Fruit fly (Drosophila melanogaster): ENCODE measurements around the gene fkh.

Gene fkh

DNA sequence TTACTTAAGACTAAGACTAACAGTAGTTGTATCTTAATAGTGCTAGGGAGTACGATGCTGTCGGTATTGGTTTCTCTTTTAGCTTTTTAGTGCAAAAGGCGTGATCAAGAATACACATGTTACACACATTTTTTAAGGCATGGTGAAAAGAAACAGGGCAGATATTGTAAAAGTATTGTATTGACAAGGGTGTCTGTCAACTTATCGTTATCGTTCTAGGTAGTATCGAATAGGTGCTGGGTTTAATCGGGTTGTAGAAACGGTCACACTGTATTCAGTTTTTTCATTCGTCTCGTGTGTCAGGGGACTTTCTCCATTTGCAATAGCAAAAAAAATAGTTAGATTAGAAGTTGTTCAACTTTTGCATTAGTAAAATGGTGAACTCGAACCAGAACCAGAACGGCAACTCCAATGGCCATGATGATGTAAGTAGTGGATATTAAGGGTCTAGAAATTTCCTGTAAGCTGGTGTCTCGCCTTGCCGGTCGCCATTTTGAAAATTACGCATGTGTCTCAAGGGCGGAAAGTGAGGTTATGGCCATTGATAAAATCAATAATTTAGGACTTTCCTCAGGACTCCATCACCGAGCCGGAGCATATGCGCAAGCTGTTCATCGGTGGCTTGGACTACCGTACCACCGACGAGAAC lies 15.2 kb upstream of the fkh start:
- TF ChIP-seq CG5204 (GFP tag; optimal IDR thresholded peaks at IDR 0.05) (no peak), tj (GFP tag; optimal IDR thresholded peaks at IDR 0.05) (no peak), Clk (GFP tag; optimal IDR thresholded peaks at IDR 0.05) (no peak), Crg-1 (GFP tag; optimal IDR thresholded peaks at IDR 0.05) (peak; percentile 49), Hr96 (GFP tag; optimal IDR thresholded peaks at IDR 0.05) (peak; percentile 54), ovo (GFP tag; optimal IDR thresholded peaks at IDR 0.05) (peak; percentile 39), CG1620 (GFP tag; optimal IDR thresholded peaks at IDR 0.05) (no peak), cic (GFP tag; optimal IDR thresholded peaks at IDR 0.05) (peak; percentile 18), pad (GFP tag; optimal IDR thresholded peaks at IDR 0.05) (peak; percentile 19), CG7045 (GFP tag; optimal IDR thresholded peaks at IDR 0.05) (no peak), bab1 (GFP tag; optimal IDR thresholded peaks at IDR 0.05) (no peak), CG7101 (tag; optimal IDR thresholded peaks at IDR 0.05) (peak; percentile 49), CG12768 (GFP tag; optimal IDR thresholded peaks at IDR 0.05) (no peak), Mnt (GFP tag; optimal IDR thresholded peaks at IDR 0.05) (peak; percentile 90), CG11617 (GFP tag; optimal IDR thresholded peaks at IDR 0.05) (peak; percentile 43), CG14711 (tag; optimal IDR thresholded peaks at IDR 0.05) (no peak), toe (GFP tag; optimal IDR thresholded peaks at IDR 0.05) (no peak)

DNA sequence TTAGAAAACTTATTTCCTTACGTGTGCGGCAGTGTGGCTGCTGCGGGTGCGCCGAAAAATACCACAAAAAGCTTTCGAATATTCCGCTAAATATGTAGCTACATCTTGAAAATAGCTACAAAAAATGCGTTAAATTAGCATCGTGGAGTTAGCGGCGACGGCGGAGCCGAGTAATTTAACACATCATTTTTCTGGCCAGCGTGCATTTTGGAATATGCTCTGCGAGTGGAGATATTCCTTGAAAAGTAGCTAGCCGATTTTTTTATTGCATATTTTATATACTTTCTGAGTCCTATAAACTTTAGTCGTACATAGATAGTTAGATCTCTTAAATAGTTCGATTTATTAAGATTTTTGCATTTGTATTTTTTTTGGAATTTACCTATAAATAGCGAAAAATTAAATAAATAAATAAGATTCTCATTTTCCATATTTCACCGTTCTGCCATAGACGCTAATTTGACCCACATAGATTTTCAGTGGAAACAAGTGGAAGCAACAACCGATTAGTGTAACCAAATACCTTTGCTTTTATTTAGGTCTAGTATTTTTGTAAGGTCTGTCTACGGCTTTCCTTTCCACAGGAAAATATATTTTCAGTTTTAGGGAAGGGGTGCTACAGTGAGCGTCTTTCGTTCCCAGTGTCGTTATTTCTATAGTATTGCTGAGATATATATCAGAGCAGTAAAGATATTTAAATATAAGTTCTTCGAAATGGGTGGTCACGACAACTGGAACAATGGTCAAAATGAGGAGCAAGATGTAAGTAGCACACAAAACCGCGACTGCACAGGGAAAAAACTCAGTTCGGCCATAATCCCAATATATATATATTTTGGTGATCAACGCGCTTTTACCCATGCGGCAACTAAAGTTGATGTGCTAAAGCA lies 14.4 kb upstream of the fkh start, which contains the start of the genes Noa36 and Hrb98DE:
TSS of gene Noa36 (minus strand) at position 51 of the 890 bp plus-strand sequence.
TSS of gene Hrb98DE (plus strand) at position 597 of the 890 bp plus-strand sequence.
- no peak for TF ChIP-seq CG33017 (tag; optimal IDR thresholded peaks at IDR 0.05)
- no peak for TF ChIP-seq cnc (optimal IDR thresholded peaks at IDR 0.05)
- TF ChIP-seq CG1620 (GFP tag; optimal IDR thresholded peaks at IDR 0.05), result peak; percentile 22
- TF ChIP-seq Crg-1 (GFP tag; optimal IDR thresholded peaks at IDR 0.05), result no peak
- no peak for TF ChIP-seq CG7045 (GFP tag; optimal IDR thresholded peaks at IDR 0.05)
- no peak for TF ChIP-seq bab1 (GFP tag; optimal IDR thresholded peaks at IDR 0.05)
- TF ChIP-seq tj (GFP tag; optimal IDR thresholded peaks at IDR 0.05), result no peak
- TF ChIP-seq CG14711 (tag; optimal IDR thresholded peaks at IDR 0.05), result no peak
- no peak for TF ChIP-seq cic (GFP tag; optimal IDR thresholded peaks at IDR 0.05)
- peak; percentile 65 for TF ChIP-seq toe (GFP tag; optimal IDR thresholded peaks at IDR 0.05)
- no peak for TF ChIP-seq ovo (GFP tag; optimal IDR thresholded peaks at IDR 0.05)
- TF ChIP-seq CG7101 (tag; optimal IDR thresholded peaks at IDR 0.05), result peak; percentile 36
- TF ChIP-seq CG5204 (GFP tag; optimal IDR thresholded peaks at IDR 0.05), result no peak
- TF ChIP-seq kay (GFP tag; ENCODE audit: borderline replicate concordance), result no peak
- TF ChIP-seq Hr96 (GFP tag; optimal IDR thresholded peaks at IDR 0.05), result peak; percentile 40
- TF ChIP-seq Clk (GFP tag; optimal IDR thresholded peaks at IDR 0.05), result no peak
- TF ChIP-seq CG11617 (GFP tag; optimal IDR thresholded peaks at IDR 0.05), result no peak
- no peak for TF ChIP-seq pad (GFP tag; optimal IDR thresholded peaks at IDR 0.05)
- no peak for TF ChIP-seq Mnt (GFP tag; optimal IDR thresholded peaks at IDR 0.05)
- TF ChIP-seq CG12768 (GFP tag; optimal IDR thresholded peaks at IDR 0.05), result peak; percentile 8

DNA sequence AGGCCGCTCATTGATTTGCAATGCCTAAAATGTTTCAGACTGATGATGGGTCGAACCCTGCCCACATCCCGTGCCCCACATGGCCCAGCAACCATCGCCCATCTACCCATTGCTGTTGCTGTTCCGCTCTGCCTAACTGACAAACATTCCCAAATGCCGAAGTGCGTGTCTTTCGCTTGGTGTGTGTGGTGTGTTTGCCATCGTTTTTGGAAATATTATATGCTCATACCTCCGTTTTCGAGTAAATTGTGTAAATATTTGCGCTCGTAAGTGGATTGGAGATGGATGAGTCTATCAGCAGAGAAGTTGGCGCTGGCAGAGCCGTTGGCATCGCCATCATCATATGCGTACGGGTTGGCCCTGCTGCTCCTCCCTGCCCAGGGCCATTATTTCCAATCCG lies 12.5 kb upstream of the fkh start:
- TF ChIP-seq tj (GFP tag; optimal IDR thresholded peaks at IDR 0.05), result no peak
- no peak for TF ChIP-seq CG7045 (GFP tag; optimal IDR thresholded peaks at IDR 0.05)
- no peak for TF ChIP-seq CG33017 (tag; optimal IDR thresholded peaks at IDR 0.05)
- TF ChIP-seq CG5204 (GFP tag; optimal IDR thresholded peaks at IDR 0.05), result no peak
- TF ChIP-seq Clk (GFP tag; optimal IDR thresholded peaks at IDR 0.05), result no peak
- TF ChIP-seq pad (GFP tag; optimal IDR thresholded peaks at IDR 0.05), result no peak
- no peak for TF ChIP-seq CG12768 (GFP tag; optimal IDR thresholded peaks at IDR 0.05)
- no peak for TF ChIP-seq ovo (GFP tag; optimal IDR thresholded peaks at IDR 0.05)
- no peak for TF ChIP-seq toe (GFP tag; optimal IDR thresholded peaks at IDR 0.05)
- TF ChIP-seq kay (GFP tag; ENCODE audit: borderline replicate concordance), result no peak
- no peak for TF ChIP-seq Mnt (GFP tag; optimal IDR thresholded peaks at IDR 0.05)

DNA sequence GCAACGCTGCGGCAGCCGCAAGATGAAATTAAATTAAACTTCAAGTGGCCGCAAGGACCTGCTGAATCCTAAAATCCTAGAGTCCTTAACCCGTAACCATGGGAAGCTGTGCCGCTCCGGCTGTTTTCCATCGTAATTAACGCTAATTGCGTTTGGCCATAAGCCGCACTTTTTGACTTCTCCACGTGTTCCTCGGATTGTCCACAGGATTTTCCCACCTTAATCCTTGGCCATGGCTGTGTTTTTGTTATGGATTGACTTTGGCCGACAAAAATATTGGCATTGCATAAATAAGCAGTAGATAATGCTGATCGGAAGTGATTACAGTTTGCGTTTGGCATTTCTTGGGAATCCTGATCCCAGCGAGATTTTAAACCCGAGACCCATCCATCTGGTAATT lies 11.3 kb upstream of the fkh start:
- TF ChIP-seq Clk (GFP tag; optimal IDR thresholded peaks at IDR 0.05), result no peak
- TF ChIP-seq CG33017 (tag; optimal IDR thresholded peaks at IDR 0.05), result no peak
- no peak for TF ChIP-seq cic (GFP tag; optimal IDR thresholded peaks at IDR 0.05)
- no peak for TF ChIP-seq Crg-1 (GFP tag; optimal IDR thresholded peaks at IDR 0.05)
- TF ChIP-seq CG7045 (GFP tag; optimal IDR thresholded peaks at IDR 0.05), result no peak
- TF ChIP-seq bab1 (GFP tag; optimal IDR thresholded peaks at IDR 0.05), result no peak

DNA sequence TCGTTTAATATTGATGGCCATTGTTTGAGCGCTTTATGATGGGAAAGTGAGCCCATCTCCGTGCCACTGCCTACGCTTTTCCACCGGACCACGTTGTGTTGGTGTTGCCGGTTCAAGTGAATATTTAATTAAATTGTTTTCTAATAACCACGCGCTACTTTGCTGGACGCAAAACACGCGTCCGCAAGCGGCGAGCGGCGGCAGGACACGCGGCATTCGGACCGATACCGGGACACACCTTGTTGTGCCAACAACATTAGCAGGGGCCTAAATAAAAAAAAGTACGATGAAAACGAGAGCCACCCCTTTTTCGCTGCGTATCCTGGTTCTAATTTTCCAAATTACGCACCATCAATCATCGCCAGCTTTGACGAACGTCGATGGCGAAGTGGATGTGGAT lies 10.8 kb upstream of the fkh start:
- TF ChIP-seq ovo (GFP tag; optimal IDR thresholded peaks at IDR 0.05), result no peak
- no peak for TF ChIP-seq Hr96 (GFP tag; optimal IDR thresholded peaks at IDR 0.05)
- no peak for TF ChIP-seq CG7101 (tag; optimal IDR thresholded peaks at IDR 0.05)
- no peak for TF ChIP-seq CG7045 (GFP tag; optimal IDR thresholded peaks at IDR 0.05)
- no peak for TF ChIP-seq Crg-1 (GFP tag; optimal IDR thresholded peaks at IDR 0.05)
- TF ChIP-seq pad (GFP tag; optimal IDR thresholded peaks at IDR 0.05), result no peak
- TF ChIP-seq CG33017 (tag; optimal IDR thresholded peaks at IDR 0.05), result no peak
- TF ChIP-seq tj (GFP tag; optimal IDR thresholded peaks at IDR 0.05), result no peak
- TF ChIP-seq kay (GFP tag; ENCODE audit: borderline replicate concordance), result no peak
- TF ChIP-seq toe (GFP tag; optimal IDR thresholded peaks at IDR 0.05), result no peak
- TF ChIP-seq CG5204 (GFP tag; optimal IDR thresholded peaks at IDR 0.05), result no peak

DNA sequence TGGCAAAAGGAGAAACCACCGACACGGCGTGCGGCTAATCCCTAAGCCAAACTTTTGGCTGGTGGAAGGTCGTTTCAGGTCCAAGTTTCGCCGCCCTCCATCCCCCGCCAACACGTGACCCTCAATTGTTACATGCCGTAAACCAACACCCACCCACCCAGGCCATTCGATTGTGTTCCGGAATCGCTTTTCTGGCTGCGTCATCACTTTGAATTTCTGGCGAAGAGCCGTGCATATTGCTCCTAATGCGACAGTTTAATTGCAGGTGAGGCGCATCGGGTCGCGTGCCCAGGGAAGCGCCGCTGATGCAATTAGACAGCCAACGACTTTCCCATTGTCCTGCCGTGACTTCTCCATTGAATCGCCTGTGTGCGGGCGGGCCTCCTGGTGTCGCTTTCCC lies 9.8 kb upstream of the fkh start:
- TF ChIP-seq cic (GFP tag; optimal IDR thresholded peaks at IDR 0.05), result no peak
- TF ChIP-seq CG7101 (tag; optimal IDR thresholded peaks at IDR 0.05), result no peak
- TF ChIP-seq pad (GFP tag; optimal IDR thresholded peaks at IDR 0.05), result no peak
- no peak for TF ChIP-seq kay (GFP tag; ENCODE audit: borderline replicate concordance)
